Fruit fly (Drosophila melanogaster): ENCODE measurements around the gene CG42717.

The CG42717 gene

dm6 chr3L:16050887-16051258, 17.9 kb upstream of the CG42717 start, which contains the start of gene Diap1 (continued):
- TF ChIP-seq ato (GFP tag; IDR thresholded peaks at IDR 0.05; ENCODE audit: partially characterized antibody) (peak; percentile 94), ATbp (GFP tag; optimal IDR thresholded peaks at IDR 0.05) (no peak), vvl (GFP tag; IDR thresholded peaks at IDR 0.05) (peak; percentile 76), salm (tag; optimal IDR thresholded peaks at IDR 0.05) (no peak), CG1602 (GFP tag; optimal IDR thresholded peaks at IDR 0.05) (no peak), Fer3 (tag; optimal IDR thresholded peaks at IDR 0.05) (no peak), org-1 (GFP tag; optimal IDR thresholded peaks at IDR 0.05) (no peak), cad (GFP tag; optimal IDR thresholded peaks at IDR 0.05) (no peak), CG6765 (GFP tag; optimal IDR thresholded peaks at IDR 0.05) (no peak), tna (GFP tag; IDR thresholded peaks at IDR 0.05; ENCODE audit: partially characterized antibody) (peak; percentile 78), NK7.1 (GFP tag; optimal IDR thresholded peaks at IDR 0.05) (no peak), zen2 (GFP tag; IDR thresholded peaks at IDR 0.05; ENCODE audit: partially characterized antibody) (peak; percentile 91; the same call in 2 of the 3 replicates), CG15011 (GFP tag; optimal IDR thresholded peaks at IDR 0.05) (no peak), Dad (GFP tag; optimal IDR thresholded peaks at IDR 0.05) (peak; percentile 0), CG14050 (GFP tag; IDR thresholded peaks at IDR 0.05) (no peak), CG2202 (tag; optimal IDR thresholded peaks at IDR 0.05) (no peak), Sox100B (GFP tag; optimal IDR thresholded peaks at IDR 0.05) (no peak), grn (GFP tag; optimal IDR thresholded peaks at IDR 0.05) (no peak), Hand (GFP tag; optimal IDR thresholded peaks at IDR 0.05) (no peak), ken (GFP tag; IDR thresholded peaks at IDR 0.05) (no peak), gfzf (GFP tag; optimal IDR thresholded peaks at IDR 0.05) (peak; percentile 58), trem (tag; optimal IDR thresholded peaks at IDR 0.05) (peak; percentile 76), CG17359 (tag; optimal IDR thresholded peaks at IDR 0.05) (no peak), CG10462 (GFP tag; optimal IDR thresholded peaks at IDR 0.05) (no peak), CG9817 (tag; optimal IDR thresholded peaks at IDR 0.05) (peak; percentile 17), CG11093 (GFP tag; IDR thresholded peaks at IDR 0.05) (no peak), sim (GFP tag; IDR thresholded peaks at IDR 0.05) (no peak), HLH3B (GFP tag; IDR thresholded peaks at IDR 0.05) (no peak), Oli (tag; optimal IDR thresholded peaks at IDR 0.05) (no peak), Stat92E (GFP tag; optimal IDR thresholded peaks at IDR 0.05) (peak in 1 of 3 experiments; percentile 72), CG17802 (tag; optimal IDR thresholded peaks at IDR 0.05) (no peak), CG6683 (GFP tag; optimal IDR thresholded peaks at IDR 0.05) (no peak), Gug (GFP tag; IDR thresholded peaks at IDR 0.05) (no peak), Poxn (GFP tag; IDR thresholded peaks at IDR 0.05) (no peak), pb (GFP tag; optimal IDR thresholded peaks at IDR 0.05) (no peak), CG2129 (GFP tag; IDR thresholded peaks at IDR 0.05; ENCODE audit: partially characterized antibody) (peak; percentile 89), Lhr (GFP tag; optimal IDR thresholded peaks at IDR 0.05) (peak; percentile 77), Ada2b (GFP tag; IDR thresholded peaks at IDR 0.05) (no peak), CG16863 (GFP tag; optimal IDR thresholded peaks at IDR 0.05) (no peak), Atf6 (GFP tag; IDR thresholded peaks at IDR 0.05) (no peak), CG2712 (tag; optimal IDR thresholded peaks at IDR 0.05) (peak; percentile 18), CG7372 (GFP tag; IDR thresholded peaks at IDR 0.05) (no peak), sd (tag; optimal IDR thresholded peaks at IDR 0.05) (no peak), CG3847 (GFP tag; IDR thresholded peaks at IDR 0.05) (0 out of 2 replicates have a peak, but pooled peaks have one; percentile 26), Dfd (GFP tag; optimal IDR thresholded peaks at IDR 0.05) (no peak), Spps (tag; optimal IDR thresholded peaks at IDR 0.05) (no peak), stwl (tag; optimal IDR thresholded peaks at IDR 0.05) (peak; percentile 93), cwo (GFP tag; optimal IDR thresholded peaks at IDR 0.05) (no peak), Sox102F (GFP tag; optimal IDR thresholded peaks at IDR 0.05) (no peak), CHES-1-like (GFP tag; optimal IDR thresholded peaks at IDR 0.05) (no peak), CG11085 (GFP tag; IDR thresholded peaks at IDR 0.05) (no peak)

Data from whole organism, embryonic.